Fruit fly (Drosophila melanogaster) whole organism, embryonic: Measurements from ENCODE around the gene Arl8.

Experiments
- CG10565 ChIP-seq: fragments of 200-800 bp; sonication (Bioruptor generic); optimal IDR thresholded peaks from 3 replicates; lab custom pipeline; 2016; ENCODE audit warnings: missing biosample characterization, mild to moderate bottlenecking, missing genetic modification characterization
- CG11093 ChIP-seq: fragments of 200-800 bp; sonication (Bioruptor generic); IDR thresholded peaks from 3 replicates; pipeline ENCODE4 v1.3.6; 2022; ENCODE audit warnings: missing biosample characterization, missing genetic modification characterization
- CG12236 ChIP-seq: fragments of 200-800 bp; sonication (Bioruptor generic); optimal IDR thresholded peaks from 2 replicates; lab custom pipeline; 2016; ENCODE audit warnings: missing biosample characterization, missing genetic modification characterization
- CG12391 ChIP-seq: fragments of 200-800 bp; sonication (Bioruptor generic); optimal IDR thresholded peaks from 3 replicates; lab custom pipeline; 2018; ENCODE audit warnings: missing biosample characterization, mild to moderate bottlenecking, missing genetic modification characterization, moderate library complexity
- CG13894 ChIP-seq: fragments of 200-800 bp; sonication (Bioruptor generic); optimal IDR thresholded peaks from 3 replicates; lab custom pipeline; 2018; ENCODE audit warnings: missing biosample characterization, mild to moderate bottlenecking, missing genetic modification characterization, moderate library complexity
- CG16779 ChIP-seq: fragments of 200-800 bp; sonication (Bioruptor generic); IDR thresholded peaks from 2 replicates; pipeline ENCODE4 v1.3.6; 2022; ENCODE audit warnings: missing biosample characterization, missing genetic modification characterization
- CG17612 ChIP-seq: fragments of 200-800 bp; sonication (Bioruptor generic); IDR thresholded peaks from 2 replicates; pipeline ENCODE4 v1.3.6; 2022; ENCODE audit warnings: missing biosample characterization, missing genetic modification characterization
- CG30403 ChIP-seq: fragments of 200-800 bp; sonication (Bioruptor generic); optimal IDR thresholded peaks from 3 replicates; lab custom pipeline; 2016; ENCODE audit warnings: missing biosample characterization, missing genetic modification characterization
- CG3065 ChIP-seq: fragments of 200-800 bp; sonication (Bioruptor generic); optimal IDR thresholded peaks from 2 replicates; lab custom pipeline; 2016; ENCODE audit warnings: missing biosample characterization, missing genetic modification characterization
- CG32772 ChIP-seq: fragments of 200-800 bp; sonication (Bioruptor generic); IDR thresholded peaks from 2 replicates; pipeline ENCODE4 v1.3.6; 2022; ENCODE audit warnings: missing biosample characterization, missing genetic modification characterization
- CG3407 ChIP-seq: fragments of 200-800 bp; sonication (Bioruptor generic); optimal IDR thresholded peaks from 2 replicates; lab custom pipeline; 2018; ENCODE audit warnings: missing biosample characterization, mild to moderate bottlenecking, missing genetic modification characterization
- CG4282 ChIP-seq: fragments of 200-800 bp; sonication (Bioruptor generic); optimal IDR thresholded peaks from 2 replicates; lab custom pipeline; 2016; ENCODE audit warnings: missing biosample characterization, missing genetic modification characterization
- CG4730 ChIP-seq: fragments of 200-800 bp; sonication (Bioruptor generic); IDR thresholded peaks from 2 replicates; pipeline ENCODE4 v1.3.6; 2022; ENCODE audit warnings: missing biosample characterization, missing genetic modification characterization
- CG6254 ChIP-seq: fragments of 200-800 bp; sonication (Bioruptor generic); optimal IDR thresholded peaks from 3 replicates; lab custom pipeline; 2017; ENCODE audit warnings: mild to moderate bottlenecking, missing biosample characterization, missing genetic modification reagents, missing genetic modification characterization
- CG8281 ChIP-seq: fragments of 200-800 bp; sonication (Bioruptor generic); optimal IDR thresholded peaks from 2 replicates; lab custom pipeline; 2018; ENCODE audit warnings: missing biosample characterization, mild to moderate bottlenecking, missing genetic modification characterization, moderate library complexity
- CG9797 ChIP-seq: fragments of 200-800 bp; sonication (Bioruptor generic); optimal IDR thresholded peaks from 3 replicates; lab custom pipeline; 2018; ENCODE audit warnings: missing biosample characterization, mild to moderate bottlenecking, missing genetic modification characterization
- CG9932 ChIP-seq: fragments of 200-800 bp; sonication (Bioruptor generic); IDR thresholded peaks from 2 replicates; pipeline ENCODE4 v1.3.6; 2022; ENCODE audit warnings: missing biosample characterization, missing genetic modification characterization
- Chrac-16 ChIP-seq: fragments of 200-800 bp; sonication (Bioruptor generic); optimal IDR thresholded peaks from 3 replicates; lab custom pipeline; 2016; ENCODE audit warnings: missing biosample characterization, missing genetic modification characterization
- D ChIP-seq, 2 experiments: fragments of 200-800 bp in 1 of 2; fragments of >200 bp in 1 of 2; sonication (Bioruptor generic) in 1 of 2; optimal IDR thresholded peaks; 2 replicates in 1 of 2; 3 replicates in 1 of 2; lab custom pipeline; 2017; ENCODE audit warnings: mild to moderate bottlenecking in 1 of 2, missing biosample characterization in 1 of 2, missing genetic modification characterization in 1 of 2, missing genetic modification reagents in 1 of 2
- Hey ChIP-seq: fragments of 200-800 bp; sonication (Bioruptor generic); optimal IDR thresholded peaks from 3 replicates; lab custom pipeline; 2018; ENCODE audit warnings: missing biosample characterization, mild to moderate bottlenecking, missing genetic modification characterization
- Hr3 ChIP-seq: fragments of 200-800 bp; sonication (Bioruptor generic); optimal IDR thresholded peaks from 3 replicates; lab custom pipeline; 2016; ENCODE audit warnings: missing biosample characterization, missing genetic modification characterization
- Rx ChIP-seq: fragments of 200-800 bp; sonication (Bioruptor generic); IDR thresholded peaks from 2 replicates; pipeline ENCODE4 v1.3.6; 2022; ENCODE audit warnings: missing biosample characterization, missing genetic modification characterization
- Vsx1 ChIP-seq: fragments of 200-800 bp; sonication (Bioruptor generic); optimal IDR thresholded peaks from 2 replicates; lab custom pipeline; 2017; ENCODE audit warnings: missing biosample characterization, mild to moderate bottlenecking, missing genetic modification characterization, missing genetic modification reagents
- Xbp1 ChIP-seq: fragments of 200-800 bp; sonication (Bioruptor generic); optimal IDR thresholded peaks from 3 replicates; lab custom pipeline; 2016; ENCODE audit warnings: missing biosample characterization, mild to moderate bottlenecking, missing genetic modification characterization
- abd-A ChIP-seq: fragments of 200-800 bp; sonication (Bioruptor generic); optimal IDR thresholded peaks from 3 replicates; lab custom pipeline; 2019; ENCODE audit warnings: missing biosample characterization, mild to moderate bottlenecking, missing genetic modification characterization, moderate library complexity
- cato ChIP-seq: fragments of 200-800 bp; sonication (Bioruptor generic); optimal IDR thresholded peaks from 2 replicates; lab custom pipeline; 2016; ENCODE audit warnings: missing biosample characterization, missing genetic modification characterization, borderline replicate concordance
- caup ChIP-seq: fragments of 200-800 bp; sonication (Bioruptor generic); optimal IDR thresholded peaks from 3 replicates; lab custom pipeline; 2017; ENCODE audit warnings: missing biosample characterization, mild to moderate bottlenecking, missing genetic modification characterization, moderate library complexity; ENCODE audit not compliant: severe bottlenecking
- cg ChIP-seq: fragments of 200-800 bp; sonication (Bioruptor generic); optimal IDR thresholded peaks from 3 replicates; lab custom pipeline; 2019; ENCODE audit warnings: missing biosample characterization, mild to moderate bottlenecking, missing genetic modification characterization, moderate library complexity
- chinmo ChIP-seq: fragments of 200-800 bp; sonication (Bioruptor generic); IDR thresholded peaks from 4 replicates; pipeline ENCODE4 v1.3.6; 2022; ENCODE audit warnings: missing biosample characterization, missing genetic modification characterization; ENCODE audit not compliant: partially characterized antibody
- corto ChIP-seq: fragments of 200-800 bp; sonication (Bioruptor generic); optimal IDR thresholded peaks from 2 replicates; lab custom pipeline; 2016; ENCODE audit warnings: missing biosample characterization, mild to moderate bottlenecking, missing genetic modification characterization, moderate library complexity
- danr ChIP-seq: fragments of 200-800 bp; sonication (Bioruptor generic); IDR thresholded peaks from 2 replicates; pipeline ENCODE4 v1.3.6; 2022; ENCODE audit warnings: missing biosample characterization, missing genetic modification characterization
- fd3F ChIP-seq: fragments of 200-800 bp; sonication (Bioruptor generic); optimal IDR thresholded peaks from 2 replicates; lab custom pipeline; 2018; ENCODE audit warnings: missing biosample characterization, mild to moderate bottlenecking, missing genetic modification characterization, moderate library complexity
- grn ChIP-seq: fragments of 200-800 bp; sonication (Bioruptor generic); optimal IDR thresholded peaks from 3 replicates; lab custom pipeline; 2017; ENCODE audit warnings: missing biosample characterization, missing genetic modification characterization
- gsb-n ChIP-seq: fragments of 200-800 bp; sonication (Bioruptor generic); optimal IDR thresholded peaks from 3 replicates; lab custom pipeline; 2018; ENCODE audit warnings: missing biosample characterization, mild to moderate bottlenecking, missing genetic modification characterization
- h ChIP-seq: fragments of >200 bp; optimal IDR thresholded peaks from 2 replicates; lab custom pipeline; 2017
- mam ChIP-seq: fragments of 200-800 bp; sonication (Bioruptor generic); optimal IDR thresholded peaks from 3 replicates; lab custom pipeline; 2016; ENCODE audit warnings: missing biosample characterization, missing genetic modification characterization
- nerfin-2 ChIP-seq: fragments of 200-800 bp; sonication (Bioruptor generic); IDR thresholded peaks from 2 replicates; pipeline ENCODE4 v1.3.6; 2022; ENCODE audit warnings: missing biosample characterization, missing genetic modification characterization; ENCODE audit not compliant: partially characterized antibody
- nom ChIP-seq: fragments of 200-800 bp; sonication (Bioruptor generic); optimal IDR thresholded peaks from 2 replicates; lab custom pipeline; 2017; ENCODE audit warnings: missing biosample characterization, missing genetic modification characterization, mild to moderate bottlenecking, moderate library complexity, missing genetic modification reagents
- onecut ChIP-seq: fragments of 200-800 bp; sonication (Bioruptor generic); IDR thresholded peaks from 2 replicates; pipeline ENCODE4 v1.3.6; 2022; ENCODE audit warnings: missing biosample characterization, missing genetic modification characterization
- otp ChIP-seq: fragments of 200-800 bp; sonication (Bioruptor generic); IDR thresholded peaks from 3 replicates; pipeline ENCODE4, ENCODE4 v1.3.6; 2022; ENCODE audit warnings: missing biosample characterization, missing genetic modification characterization
- pho ChIP-seq: fragments of 200-800 bp; sonication (Bioruptor generic); optimal IDR thresholded peaks from 2 replicates; lab custom pipeline; 2016; ENCODE audit warnings: missing biosample characterization, missing genetic modification characterization
- pum ChIP-seq: fragments of 200-800 bp; sonication (Bioruptor generic); optimal IDR thresholded peaks from 2 replicates; lab custom pipeline; 2016; ENCODE audit warnings: missing biosample characterization, missing genetic modification characterization
- rib ChIP-seq: fragments of 200-800 bp; sonication (Bioruptor generic); IDR thresholded peaks from 2 replicates; pipeline ENCODE4 v1.3.6; 2022; ENCODE audit warnings: missing biosample characterization, missing genetic modification characterization
- stc ChIP-seq: fragments of 200-800 bp; sonication (Bioruptor generic); IDR thresholded peaks from 2 replicates; pipeline ENCODE4 v1.3.6; 2022; ENCODE audit warnings: missing biosample characterization, missing genetic modification characterization
- tll ChIP-seq, 2 experiments: fragments of 200-800 bp in 1 of 2; fragments of >200 bp in 1 of 2; sonication (Bioruptor generic) in 1 of 2; optimal IDR thresholded peaks; 2 replicates each; lab custom pipeline; 2017 to 2019; ENCODE audit warnings: missing biosample characterization in 2 of 2, missing genetic modification characterization in 2 of 2, mild to moderate bottlenecking in 1 of 2, moderate library complexity in 1 of 2
- tx ChIP-seq: fragments of 200-800 bp; sonication (Bioruptor generic); optimal IDR thresholded peaks from 2 replicates; lab custom pipeline; 2016; ENCODE audit warnings: missing biosample characterization, missing genetic modification characterization
- zen2 ChIP-seq: fragments of 200-800 bp; sonication (Bioruptor generic); IDR thresholded peaks from 3 replicates; pipeline ENCODE4 v1.3.6; 2022; ENCODE audit warnings: missing biosample characterization, missing genetic modification characterization; ENCODE audit not compliant: partially characterized antibody

Gene Arl8

dm6 chr3R:8108770-8109169 is 17.6 kb upstream of the Arl8 start (continued):
- peak; percentile 36 for TF ChIP-seq nom
- no peak for TF ChIP-seq CG17612 (GFP tag; lab: Robert Waterston, UW)
- TF ChIP-seq pho, result no peak
- peak; percentile 66 for TF ChIP-seq Hey
- no peak for TF ChIP-seq gsb-n (tag; lab: Kevin White, UChicago)
- TF ChIP-seq CG3407 (GFP tag; lab: Kevin White, UChicago), result no peak
- no peak for TF ChIP-seq CG4730 (GFP tag; lab: Robert Waterston, UW)
- TF ChIP-seq CG9932 (GFP tag; lab: Robert Waterston, UW), result no peak

DNA sequence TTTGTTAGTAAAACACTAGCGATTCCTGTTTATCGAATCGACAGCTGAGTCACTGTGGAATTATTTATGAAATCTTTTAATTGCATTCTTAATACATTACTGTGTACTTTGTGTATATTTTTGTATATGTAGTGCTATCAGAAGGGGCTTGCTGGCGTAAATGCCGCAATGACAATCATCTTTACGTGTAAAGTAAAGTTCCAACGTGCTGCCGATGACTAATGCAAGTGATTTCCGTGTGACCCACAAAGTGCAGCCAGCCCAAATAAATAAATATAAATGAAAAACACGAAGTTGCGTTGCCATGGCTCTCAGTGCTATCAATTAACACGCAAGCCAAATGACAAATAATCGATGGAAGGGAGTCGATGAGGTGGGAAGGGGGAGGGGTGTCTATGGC is 16.6 kb upstream of the Arl8 start:
- TF ChIP-seq rib (GFP tag; lab: Robert Waterston, UW) (no peak), chinmo (0 out of 4 replicates have a peak, but pooled peaks have one; percentile 13), onecut (GFP tag; lab: Robert Waterston, UW) (peak; percentile 72), CG8281 (tag; lab: Kevin White, UChicago) (no peak), otp (GFP tag; lab: Robert Waterston, UW) (0 out of 3 replicates have a peak, but pooled peaks have one; percentile 23)

DNA sequence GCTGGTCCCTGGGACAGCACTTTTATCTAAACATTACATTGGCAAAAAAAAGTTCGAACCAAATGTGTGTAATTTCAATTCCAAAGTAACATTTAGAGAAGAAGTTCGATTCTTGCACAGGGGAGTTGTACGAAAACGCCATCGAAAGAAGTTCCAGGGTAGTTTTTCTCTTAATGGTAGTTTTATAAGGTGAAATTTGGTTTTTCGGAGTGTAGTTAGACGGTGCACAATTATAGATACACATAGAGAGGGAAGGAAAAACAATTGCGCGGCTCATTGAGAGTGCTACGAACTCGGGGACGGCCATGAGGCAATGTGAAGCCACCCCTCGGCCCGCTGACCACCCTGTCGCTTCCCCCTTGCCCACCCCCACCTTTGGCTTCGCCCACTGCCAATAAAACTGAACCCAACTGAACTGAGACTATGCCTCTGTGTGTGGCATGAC is 16.2 kb upstream of the Arl8 start:
- TF ChIP-seq danr (GFP tag; lab: Robert Waterston, UW) (peak; percentile 24; the same call in 1 of the 2 replicates), stc (peak; percentile 82), cato (GFP tag; lab: Kevin White, UChicago) (peak; percentile 1), Xbp1 (GFP tag; lab: Kevin White, UChicago) (peak; percentile 74), fd3F (GFP tag; lab: Kevin White, UChicago) (peak; percentile 51), Vsx1 (GFP tag; lab: Kevin White, UChicago) (no peak), grn (GFP tag; lab: Kevin White, UChicago) (no peak), mam (GFP tag; lab: Kevin White, UChicago) (peak; percentile 74), CG6254 (GFP tag; lab: Kevin White, UChicago) (peak; percentile 30), CG4282 (GFP tag; lab: Kevin White, UChicago) (peak; percentile 56), tx (GFP tag; lab: Kevin White, UChicago) (peak; percentile 66), corto (GFP tag; lab: Kevin White, UChicago) (peak; percentile 30), nerfin-2 (GFP tag; lab: Robert Waterston, UW) (no peak), CG11093 (GFP tag; lab: Robert Waterston, UW) (peak; percentile 60; the same call in 1 of the 3 replicates), CG13894 (tag; lab: Kevin White, UChicago) (peak; percentile 71), CG30403 (GFP tag; lab: Kevin White, UChicago) (peak; percentile 62), pum (GFP tag; lab: Kevin White, UChicago) (peak; percentile 61), Hr3 (peak; percentile 52), D (optimal IDR thresholded peaks at IDR 0.05; lab: Kevin White, UChicago) (no peak), D (GFP tag; optimal IDR thresholded peaks at IDR 0.05; lab: Kevin White, UChicago) (peak; percentile 74), abd-A (tag; lab: Kevin White, UChicago) (peak; percentile 49), cg (GFP tag; lab: Kevin White, UChicago) (no peak), CG12391 (tag; lab: Kevin White, UChicago) (peak; percentile 57), CG12236 (GFP tag; lab: Kevin White, UChicago) (no peak), rib (GFP tag; lab: Robert Waterston, UW) (no peak), Chrac-16 (GFP tag; lab: Kevin White, UChicago) (peak; percentile 62), CG16779 (0 out of 2 replicates have a peak, but pooled peaks have one; percentile 19), tll (GFP tag; optimal IDR thresholded peaks at IDR 0.05; lab: Kevin White, UChicago) (no peak), caup (GFP tag; lab: Kevin White, UChicago) (peak; percentile 59), zen2 (no peak), Rx (0 out of 2 replicates have a peak, but pooled peaks have one; percentile 35), CG3065 (GFP tag; lab: Kevin White, UChicago) (peak; percentile 42), CG9797 (GFP tag; lab: Kevin White, UChicago) (no peak), CG10565 (GFP tag; lab: Kevin White, UChicago) (no peak), CG32772 (GFP tag; lab: Robert Waterston, UW) (0 out of 2 replicates have a peak, but pooled peaks have one; percentile 21), h (lab: Kevin White, UChicago) (no peak)
